Worm (Caenorhabditis elegans): ENCODE results near the gene tank-1.

DNA sequence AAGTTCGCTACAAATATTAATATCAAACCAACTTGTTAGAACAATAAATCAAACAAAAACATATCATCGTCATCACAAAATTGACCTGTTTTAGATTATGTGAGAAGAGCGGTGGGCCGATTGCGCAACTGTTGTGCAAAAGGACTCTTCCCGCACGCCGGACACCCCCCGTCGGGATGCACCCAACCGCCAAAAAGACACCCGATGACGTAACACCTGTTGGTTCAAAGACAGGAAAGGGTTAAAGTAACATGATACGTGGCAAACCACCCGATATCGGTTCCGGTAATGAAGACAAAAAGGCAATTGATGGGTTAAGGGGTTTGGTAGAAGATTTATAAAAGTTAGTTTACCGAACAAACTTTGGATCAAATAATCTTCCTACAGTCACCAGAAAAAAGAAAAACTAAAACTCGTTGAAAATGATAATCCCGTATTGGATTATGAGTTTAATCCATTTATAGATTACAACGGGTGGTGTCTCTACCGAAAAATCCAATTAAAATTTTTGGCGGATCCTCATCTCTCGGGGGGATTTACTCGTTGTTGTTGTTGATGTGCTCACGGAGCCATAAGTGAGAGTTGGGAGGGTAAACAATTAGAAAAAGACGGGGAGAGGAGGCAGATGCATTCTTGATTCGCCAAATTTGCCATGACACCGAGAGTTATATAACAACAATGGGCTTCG lies 41.3 kb downstream of the tank-1 start:
- no peak for TF ChIP-seq T07F8.4 (tag; optimal IDR thresholded peaks at IDR 0.05)
- TF ChIP-seq F57C9.4 (tag; optimal IDR thresholded peaks at IDR 0.05): no peak
- no peak for TF ChIP-seq snpc-4 (GFP tag; optimal IDR thresholded peaks at IDR 0.05)
- no peak for TF ChIP-seq snpc-4 (tag; optimal IDR thresholded peaks at IDR 0.05)
- TF ChIP-seq ceh-58 (GFP tag; IDR thresholded peaks at IDR 0.05): no peak
- no peak for TF ChIP-seq madf-6 (GFP tag; IDR thresholded peaks at IDR 0.05)
- no peak for TF ChIP-seq ztf-26 (tag; optimal IDR thresholded peaks at IDR 0.05)
- no peak for TF ChIP-seq unc-130 (GFP tag; optimal IDR thresholded peaks at IDR 0.05)
- no peak for TF ChIP-seq F57A8.1 (GFP tag; optimal IDR thresholded peaks at IDR 0.05)
- no peak for TF ChIP-seq nfya-2 (GFP tag; IDR thresholded peaks at IDR 0.05)
- no peak for TF ChIP-seq ceh-27 (GFP tag; optimal IDR thresholded peaks at IDR 0.05)
- TF ChIP-seq zim-3 (tag; optimal IDR thresholded peaks at IDR 0.05): no peak
- TF ChIP-seq sea-2 (GFP tag; IDR thresholded peaks at IDR 0.05): no peak
- no peak for TF ChIP-seq him-1 (tag; optimal IDR thresholded peaks at IDR 0.05)
